Fruit fly (Drosophila melanogaster) whole organism, embryonic: ENCODE measurements around the gene CG14205.

ENCODE experiments used
- B-H2 ChIP-seq: fragments of 200-800 bp; sonication (Bioruptor generic); optimal IDR thresholded peaks from 2 replicates; lab custom pipeline; 2018; ENCODE audit warnings: missing biosample characterization, mild to moderate bottlenecking, missing genetic modification characterization
- Bgb ChIP-seq: fragments of 200-800 bp; sonication (Bioruptor generic); IDR thresholded peaks from 2 replicates; pipeline ENCODE4 v1.3.6; 2022; ENCODE audit warnings: missing biosample characterization, missing genetic modification characterization; ENCODE audit not compliant: partially characterized antibody
- CG10274 ChIP-seq: fragments of 200-800 bp; sonication (Bioruptor generic); optimal IDR thresholded peaks from 3 replicates; lab custom pipeline; 2017; ENCODE audit warnings: missing biosample characterization, mild to moderate bottlenecking, missing genetic modification characterization
- CG10431 ChIP-seq: fragments of 200-800 bp; sonication (Bioruptor generic); optimal IDR thresholded peaks from 3 replicates; lab custom pipeline; 2018; ENCODE audit warnings: missing biosample characterization, mild to moderate bottlenecking, missing genetic modification characterization
- CG14441 ChIP-seq: fragments of 200-800 bp; sonication (Bioruptor generic); IDR thresholded peaks from 2 replicates; pipeline ENCODE4 v1.3.6; 2022; ENCODE audit warnings: missing biosample characterization, missing genetic modification characterization
- CG15073 ChIP-seq: fragments of 200-800 bp; sonication (Bioruptor generic); optimal IDR thresholded peaks from 2 replicates; lab custom pipeline; 2016; ENCODE audit warnings: missing biosample characterization, missing genetic modification characterization
- CG16863 ChIP-seq: fragments of 200-800 bp; sonication (Bioruptor generic); optimal IDR thresholded peaks from 3 replicates; lab custom pipeline; 2016; ENCODE audit warnings: missing biosample characterization, missing genetic modification characterization
- CG18599 ChIP-seq: fragments of 200-800 bp; sonication (Bioruptor generic); optimal IDR thresholded peaks from 3 replicates; lab custom pipeline; 2017; ENCODE audit warnings: missing biosample characterization, missing genetic modification characterization, mild to moderate bottlenecking, moderate library complexity, missing genetic modification reagents
- CG18619 ChIP-seq: fragments of 200-800 bp; sonication (Bioruptor generic); optimal IDR thresholded peaks from 3 replicates; lab custom pipeline; 2017; ENCODE audit warnings: missing biosample characterization, mild to moderate bottlenecking, missing genetic modification characterization
- CG18764 ChIP-seq: fragments of 200-800 bp; sonication (Bioruptor generic); optimal IDR thresholded peaks from 3 replicates; lab custom pipeline; 2016; ENCODE audit warnings: missing biosample characterization, missing genetic modification characterization
- CG31388 ChIP-seq: fragments of 200-800 bp; sonication (Bioruptor generic); optimal IDR thresholded peaks from 2 replicates; lab custom pipeline; 2016; ENCODE audit warnings: missing biosample characterization, missing genetic modification characterization
- CG33557 ChIP-seq: fragments of 200-800 bp; sonication (Bioruptor generic); optimal IDR thresholded peaks from 2 replicates; lab custom pipeline; 2019; ENCODE audit warnings: missing biosample characterization, mild to moderate bottlenecking, missing genetic modification characterization, moderate library complexity
- CG4820 ChIP-seq: fragments of 200-800 bp; sonication (Bioruptor generic); optimal IDR thresholded peaks from 3 replicates; lab custom pipeline; 2016; ENCODE audit warnings: missing biosample characterization, missing genetic modification characterization
- CG7745 ChIP-seq: fragments of 200-800 bp; sonication (Bioruptor generic); optimal IDR thresholded peaks from 2 replicates; lab custom pipeline; 2018; ENCODE audit warnings: missing biosample characterization, mild to moderate bottlenecking, missing genetic modification characterization, moderate library complexity
- CG7839 ChIP-seq: fragments of 200-800 bp; sonication (Bioruptor generic); optimal IDR thresholded peaks from 3 replicates; lab custom pipeline; 2018; ENCODE audit warnings: missing biosample characterization, mild to moderate bottlenecking, missing genetic modification characterization, moderate library complexity
- CG7987 ChIP-seq: fragments of 200-800 bp; sonication (Bioruptor generic); optimal IDR thresholded peaks from 2 replicates; lab custom pipeline; 2018; ENCODE audit warnings: missing biosample characterization, mild to moderate bottlenecking, missing genetic modification characterization, moderate library complexity
- CG8388 ChIP-seq: fragments of 200-800 bp; sonication (Bioruptor generic); optimal IDR thresholded peaks from 2 replicates; lab custom pipeline; 2019; ENCODE audit warnings: missing biosample characterization, mild to moderate bottlenecking, missing genetic modification characterization, moderate library complexity
- Camta ChIP-seq: fragments of 200-800 bp; sonication (Bioruptor generic); optimal IDR thresholded peaks from 2 replicates; lab custom pipeline; 2016; ENCODE audit warnings: missing biosample characterization, missing genetic modification characterization
- D19B ChIP-seq: fragments of 200-800 bp; sonication (Bioruptor generic); optimal IDR thresholded peaks from 2 replicates; lab custom pipeline; 2017; ENCODE audit warnings: missing biosample characterization, mild to moderate bottlenecking, missing genetic modification characterization
- Doc3 ChIP-seq: fragments of 200-800 bp; sonication (Bioruptor generic); IDR thresholded peaks from 3 replicates; pipeline ENCODE4 v1.3.6; 2022; ENCODE audit warnings: missing biosample characterization, missing genetic modification characterization; ENCODE audit not compliant: partially characterized antibody
- HLHmδ ChIP-seq: fragments of 200-800 bp; sonication (Bioruptor generic); optimal IDR thresholded peaks from 2 replicates; lab custom pipeline; 2018; ENCODE audit warnings: missing biosample characterization, mild to moderate bottlenecking, missing genetic modification characterization, moderate library complexity
- Hr3 ChIP-seq: fragments of 200-800 bp; sonication (Bioruptor generic); optimal IDR thresholded peaks from 3 replicates; lab custom pipeline; 2016; ENCODE audit warnings: missing biosample characterization, missing genetic modification characterization
- Hr78 ChIP-seq, 2 experiments: fragments of 200-800 bp in 1 of 2; fragments of >200 bp in 1 of 2; sonication (Bioruptor generic) in 1 of 2; optimal IDR thresholded peaks; 2 replicates each; lab custom pipeline; 2017 to 2019; ENCODE audit warnings: missing biosample characterization in 2 of 2, missing genetic modification characterization in 2 of 2, mild to moderate bottlenecking in 1 of 2, moderate library complexity in 1 of 2
- NC2α ChIP-seq: fragments of 200-800 bp; sonication (Bioruptor generic); optimal IDR thresholded peaks from 2 replicates; lab custom pipeline; 2016; ENCODE audit warnings: missing biosample characterization, missing genetic modification characterization
- Rx ChIP-seq: fragments of 200-800 bp; sonication (Bioruptor generic); IDR thresholded peaks from 2 replicates; pipeline ENCODE4 v1.3.6; 2022; ENCODE audit warnings: missing biosample characterization, missing genetic modification characterization
- Stat92E ChIP-seq, 3 experiments: fragments of >200 bp in 2 of 3; fragments of 200-800 bp in 1 of 3; sonication (Bioruptor generic) in 1 of 3; optimal IDR thresholded peaks; 2 replicates each; lab custom pipeline; 2017 to 2019; ENCODE audit warnings: missing biosample characterization in 3 of 3, missing genetic modification characterization in 3 of 3, mild to moderate bottlenecking in 1 of 3, moderate library complexity in 1 of 3
- Trl ChIP-seq, 3 experiments: fragments of >200 bp in 2 of 3; fragments of 200-800 bp in 1 of 3; sonication (Bioruptor generic) in 1 of 3; optimal IDR thresholded peaks; 2 replicates in 1 of 3; 3 replicates in 2 of 3; lab custom pipeline; 2016 to 2017; ENCODE audit warnings: missing biosample characterization in 1 of 3, missing genetic modification characterization in 1 of 3
- ab ChIP-seq: fragments of 200-800 bp; sonication (Bioruptor generic); optimal IDR thresholded peaks from 2 replicates; lab custom pipeline; 2016; ENCODE audit warnings: missing biosample characterization, missing genetic modification characterization
- bbx ChIP-seq: fragments of 200-800 bp; sonication (Bioruptor generic); IDR thresholded peaks from 2 replicates; pipeline ENCODE4 v1.3.6; 2022; ENCODE audit warnings: missing biosample characterization, missing genetic modification characterization; ENCODE audit not compliant: partially characterized antibody
- da ChIP-seq: fragments of 200-800 bp; sonication (Bioruptor generic); optimal IDR thresholded peaks from 2 replicates; lab custom pipeline; 2016; ENCODE audit warnings: missing biosample characterization, missing genetic modification characterization
- dati ChIP-seq: fragments of 200-800 bp; sonication (Bioruptor generic); IDR thresholded peaks from 2 replicates; pipeline ENCODE4 v1.3.6; 2022; ENCODE audit warnings: missing biosample characterization, missing genetic modification characterization
- disco-r ChIP-seq: fragments of 200-800 bp; sonication (Bioruptor generic); optimal IDR thresholded peaks from 2 replicates; lab custom pipeline; 2016; ENCODE audit warnings: missing biosample characterization, missing genetic modification characterization
- dpn ChIP-seq, 2 experiments: fragments of 200-800 bp; sonication (Bioruptor generic); optimal IDR thresholded peaks; 3 replicates each; lab custom pipeline; 2016; ENCODE audit warnings: missing biosample characterization in 2 of 2, missing genetic modification characterization in 2 of 2
- dysf ChIP-seq: fragments of 200-800 bp; sonication (Bioruptor generic); IDR thresholded peaks from 3 replicates; pipeline ENCODE4 v1.3.6; 2022; ENCODE audit warnings: missing biosample characterization, missing genetic modification characterization
- eyg ChIP-seq: fragments of 200-800 bp; sonication (Bioruptor generic); optimal IDR thresholded peaks from 3 replicates; lab custom pipeline; 2016; ENCODE audit warnings: missing biosample characterization, missing genetic modification characterization
- fd3F ChIP-seq: fragments of 200-800 bp; sonication (Bioruptor generic); optimal IDR thresholded peaks from 2 replicates; lab custom pipeline; 2018; ENCODE audit warnings: missing biosample characterization, mild to moderate bottlenecking, missing genetic modification characterization, moderate library complexity
- gcm ChIP-seq: fragments of 200-800 bp; sonication (Bioruptor generic); optimal IDR thresholded peaks from 2 replicates; lab custom pipeline; 2019; ENCODE audit warnings: missing biosample characterization, mild to moderate bottlenecking, missing genetic modification characterization, moderate library complexity
- kay ChIP-seq: fragments of 200-800 bp; sonication (Bioruptor generic); optimal IDR thresholded peaks from 2 replicates; lab custom pipeline; 2016; ENCODE audit warnings: missing biosample characterization, missing genetic modification characterization
- mam ChIP-seq: fragments of 200-800 bp; sonication (Bioruptor generic); optimal IDR thresholded peaks from 3 replicates; lab custom pipeline; 2016; ENCODE audit warnings: missing biosample characterization, missing genetic modification characterization
- odd ChIP-seq: fragments of 200-800 bp; sonication (Bioruptor generic); optimal IDR thresholded peaks from 2 replicates; lab custom pipeline; 2017; ENCODE audit warnings: missing biosample characterization, mild to moderate bottlenecking, missing genetic modification characterization
- peb ChIP-seq: fragments of 200-800 bp; sonication (Bioruptor generic); IDR thresholded peaks from 2 replicates; pipeline ENCODE4 v1.3.6; 2022; ENCODE audit warnings: missing biosample characterization, missing genetic modification characterization
- row ChIP-seq: fragments of 200-800 bp; sonication (Bioruptor generic); IDR thresholded peaks from 3 replicates; pipeline ENCODE4 v1.3.6; 2022; ENCODE audit warnings: missing biosample characterization, missing genetic modification characterization
- scrt ChIP-seq: fragments of 200-800 bp; sonication (Bioruptor generic); optimal IDR thresholded peaks from 2 replicates; lab custom pipeline; 2018; ENCODE audit warnings: missing biosample characterization, mild to moderate bottlenecking, missing genetic modification characterization, moderate library complexity
- sisA ChIP-seq: fragments of 200-800 bp; sonication (Bioruptor generic); IDR thresholded peaks from 2 replicates; pipeline ENCODE4 v1.3.6; 2022; ENCODE audit warnings: missing biosample characterization, missing genetic modification characterization
- ssp ChIP-seq: fragments of 200-800 bp; sonication (Bioruptor generic); IDR thresholded peaks from 2 replicates; pipeline ENCODE4 v1.3.6; 2022; ENCODE audit warnings: missing biosample characterization, missing genetic modification characterization
- tup ChIP-seq: fragments of 200-800 bp; sonication (Bioruptor generic); optimal IDR thresholded peaks from 2 replicates; lab custom pipeline; 2016; ENCODE audit warnings: missing biosample characterization, mild to moderate bottlenecking, missing genetic modification characterization, moderate library complexity
- twi ChIP-seq: fragments of 200-800 bp; optimal IDR thresholded peaks from 2 replicates; lab custom pipeline; 2019; ENCODE audit warnings: missing biosample characterization, mild to moderate bottlenecking, missing genetic modification characterization, moderate library complexity
- usp ChIP-seq: fragments of >200 bp; optimal IDR thresholded peaks from 2 replicates; lab custom pipeline; 2017; ENCODE audit warnings: missing biosample characterization, missing genetic modification characterization
- wek ChIP-seq: fragments of 200-800 bp; sonication (Bioruptor generic); optimal IDR thresholded peaks from 3 replicates; lab custom pipeline; 2018; ENCODE audit warnings: missing biosample characterization, mild to moderate bottlenecking, missing genetic modification characterization, moderate library complexity
- wor ChIP-seq: fragments of 200-800 bp; sonication (Bioruptor generic); IDR thresholded peaks from 2 replicates; pipeline ENCODE4 v1.3.6; 2022; ENCODE audit warnings: missing biosample characterization, missing genetic modification characterization

Gene CG14205

DNA sequence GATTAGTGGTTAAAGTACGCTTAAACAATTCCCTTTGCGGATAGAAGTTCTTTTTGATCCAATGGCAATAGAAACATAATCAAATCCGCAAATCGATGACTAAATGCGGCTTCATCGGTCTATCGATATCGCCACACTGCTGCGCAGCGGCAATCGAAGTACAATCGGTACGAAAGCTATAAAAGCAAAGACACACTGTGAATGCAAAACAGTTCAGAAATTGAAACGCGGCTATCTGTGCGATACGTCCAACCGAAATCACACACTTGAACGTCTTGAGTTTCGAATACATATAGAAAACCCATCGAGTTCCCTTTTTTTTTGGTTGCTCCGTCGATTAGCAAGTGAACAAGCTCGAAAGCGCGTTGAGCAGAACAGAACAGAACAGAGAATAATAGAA, 12.6 kb downstream of the CG14205 start, which contains the start of gene CG14207 (continued):
- TF ChIP-seq ab (GFP tag; lab: Kevin White, UChicago): no peak
- TF ChIP-seq CG10431 (GFP tag; lab: Kevin White, UChicago): no peak
- TF ChIP-seq row: peak; percentile 13; the same call in 1 of the 3 replicates
- TF ChIP-seq CG8388 (GFP tag; lab: Kevin White, UChicago): no peak
- TF ChIP-seq tup (GFP tag; lab: Kevin White, UChicago): no peak
- TF ChIP-seq dati (GFP tag; lab: Robert Waterston, UW): no peak
- TF ChIP-seq twi (tag; lab: Kevin White, UChicago): no peak
- TF ChIP-seq dpn (GFP tag; optimal IDR thresholded peaks at IDR 0.05; lab: Kevin White, UChicago): peak in 1 of 2 experiments; percentile 18
- no peak for TF ChIP-seq fd3F
- no peak for TF ChIP-seq CG18619 (GFP tag; lab: Kevin White, UChicago)
- peak; percentile 7 for TF ChIP-seq CG7839
- TF ChIP-seq ssp (GFP tag; lab: Robert Waterston, UW): no peak
- no peak for TF ChIP-seq kay (GFP tag; lab: Kevin White, UChicago)
- TF ChIP-seq bbx (GFP tag; lab: Robert Waterston, UW): peak; percentile 80
- TF ChIP-seq mam: no peak
- peak; percentile 78 for TF ChIP-seq Bgb (GFP tag; lab: Robert Waterston, UW)
- no peak for TF ChIP-seq da (GFP tag; lab: Kevin White, UChicago)
- no peak for TF ChIP-seq wor (GFP tag; lab: Robert Waterston, UW)
- TF ChIP-seq CG7987: peak; percentile 26
- no peak for TF ChIP-seq CG18599 (GFP tag; lab: Kevin White, UChicago)
- no peak for TF ChIP-seq CG15073
- no peak for TF ChIP-seq CG18764
- TF ChIP-seq Doc3 (GFP tag; lab: Robert Waterston, UW): peak; percentile 61; the same call in 2 of the 3 replicates
- no peak for TF ChIP-seq Camta (GFP tag; lab: Kevin White, UChicago)
- TF ChIP-seq CG14441 (GFP tag; lab: Robert Waterston, UW): no peak
- no peak for TF ChIP-seq gcm (GFP tag; lab: Kevin White, UChicago)
- TF ChIP-seq CG7745: no peak
- peak; percentile 37 for TF ChIP-seq scrt (GFP tag; lab: Kevin White, UChicago)
- TF ChIP-seq Hr3 (GFP tag; lab: Kevin White, UChicago): no peak
- TF ChIP-seq eyg (GFP tag; lab: Kevin White, UChicago): peak; percentile 8
- no peak for TF ChIP-seq peb (GFP tag; lab: Robert Waterston, UW)
- peak; percentile 9 for TF ChIP-seq wek (GFP tag; lab: Kevin White, UChicago)
- no peak for TF ChIP-seq disco-r (GFP tag; lab: Kevin White, UChicago)
- no peak for TF ChIP-seq usp
- no peak for TF ChIP-seq D19B (GFP tag; lab: Kevin White, UChicago)
- TF ChIP-seq CG16863 (GFP tag; lab: Kevin White, UChicago): no peak
- no peak for TF ChIP-seq odd (GFP tag; lab: Kevin White, UChicago)
- no peak for TF ChIP-seq CG31388 (GFP tag; lab: Kevin White, UChicago)
- no peak for TF ChIP-seq HLHmδ (GFP tag; lab: Kevin White, UChicago)
- TF ChIP-seq B-H2 (GFP tag; lab: Kevin White, UChicago): peak; percentile 47
- TF ChIP-seq NC2α (GFP tag; lab: Kevin White, UChicago): no peak
- TF ChIP-seq CG4820: no peak
- no peak for TF ChIP-seq sisA (GFP tag; lab: Robert Waterston, UW)
- TF ChIP-seq Stat92E (GFP tag; optimal IDR thresholded peaks at IDR 0.05; lab: Kevin White, UChicago): no peak
- no peak for TF ChIP-seq Rx (GFP tag; lab: Robert Waterston, UW)
- TF ChIP-seq Trl (optimal IDR thresholded peaks at IDR 0.05; lab: Kevin White, UChicago): no peak
- peak; percentile 7 for TF ChIP-seq Trl (GFP tag; optimal IDR thresholded peaks at IDR 0.05; lab: Kevin White, UChicago)
- no peak for TF ChIP-seq Hr78 (GFP tag; optimal IDR thresholded peaks at IDR 0.05; lab: Kevin White, UChicago)
- TF ChIP-seq CG33557 (GFP tag; lab: Kevin White, UChicago): no peak
- TF ChIP-seq dysf (GFP tag; lab: Robert Waterston, UW): no peak
- TF ChIP-seq CG10274: no peak
